Worm (Caenorhabditis elegans) whole organism, L3 larva: ENCODE measurements around the gene fbxa-206.

Experiments used
- ama-1 ChIP-seq: fragments of 150-350 bp; optimal IDR thresholded peaks from 2 replicates; lab custom pipeline; 2018
- ceh-16 ChIP-seq: sonication (generic microtip); optimal IDR thresholded peaks from 2 replicates; lab custom pipeline; 2017; ENCODE audit warnings: missing biosample characterization, missing genetic modification characterization
- ceh-82 ChIP-seq: fragments of 150-350 bp; optimal IDR thresholded peaks from 2 replicates; lab custom pipeline; 2014; ENCODE audit warnings: missing biosample characterization, missing genetic modification characterization
- fos-1 ChIP-seq: fragments of 150-350 bp; optimal IDR thresholded peaks from 2 replicates; lab custom pipeline; 2014; ENCODE audit warnings: missing biosample characterization, missing genetic modification characterization
- jun-1 ChIP-seq: fragments of 150-350 bp; optimal IDR thresholded peaks from 2 replicates; lab custom pipeline; 2014; ENCODE audit warnings: missing biosample characterization, missing genetic modification reagents, missing genetic modification characterization
- mdl-1 ChIP-seq: fragments of 150-350 bp; optimal IDR thresholded peaks from 2 replicates; lab custom pipeline; 2014; ENCODE audit warnings: missing biosample characterization, missing genetic modification characterization
- nhr-12 ChIP-seq: fragments of 150-350 bp; optimal IDR thresholded peaks from 2 replicates; lab custom pipeline; 2014; ENCODE audit warnings: missing biosample characterization, missing genetic modification characterization
- nhr-23 ChIP-seq: fragments of 150-350 bp; optimal IDR thresholded peaks from 2 replicates; lab custom pipeline; 2014; ENCODE audit warnings: missing biosample characterization, missing genetic modification reagents, missing genetic modification characterization
- nhr-237 ChIP-seq: fragments of 150-350 bp; optimal IDR thresholded peaks from 2 replicates; lab custom pipeline; 2014; ENCODE audit warnings: missing biosample characterization, missing genetic modification characterization
- nhr-28 ChIP-seq: fragments of 150-350 bp; optimal IDR thresholded peaks from 2 replicates; lab custom pipeline; 2014; ENCODE audit warnings: missing biosample characterization, missing genetic modification characterization
- snpc-4 ChIP-seq: fragments of 150-350 bp; optimal IDR thresholded peaks from 2 replicates; lab custom pipeline; 2014; ENCODE audit warnings: missing biosample characterization, missing genetic modification characterization
- unc-62 ChIP-seq: fragments of 150-350 bp; sonication (generic microtip); optimal IDR thresholded peaks from 4 replicates; lab custom pipeline; 2014; ENCODE audit warnings: missing biosample characterization, missing genetic modification reagents, missing genetic modification characterization
- zag-1 ChIP-seq: fragments of 150-350 bp; optimal IDR thresholded peaks from 2 replicates; lab custom pipeline; 2014; ENCODE audit warnings: missing biosample characterization, missing genetic modification characterization
- ztf-11 ChIP-seq: fragments of 150-350 bp; optimal IDR thresholded peaks from 2 replicates; lab custom pipeline; 2014; ENCODE audit warnings: missing biosample characterization, missing genetic modification characterization

DNA sequence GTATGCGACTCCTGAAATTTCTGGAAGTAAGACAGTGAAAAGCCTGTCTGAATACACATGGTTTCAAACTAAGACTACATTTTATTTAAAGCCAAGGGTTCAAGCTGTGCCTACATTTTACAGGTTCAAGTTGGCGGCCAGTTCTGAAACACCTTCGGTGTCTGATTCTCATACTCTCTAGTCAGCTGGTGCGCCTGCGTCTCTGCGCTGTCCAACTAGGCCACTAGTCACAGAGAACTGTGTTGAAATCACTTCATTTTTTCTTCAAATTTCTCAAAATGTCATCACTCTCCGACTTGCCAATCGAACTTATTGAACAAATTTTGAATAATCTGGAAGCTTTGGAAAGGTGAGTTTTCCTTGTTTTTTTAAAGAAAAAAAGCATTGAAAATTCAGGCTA is 48.4 kb upstream of the fbxa-206 start, which contains the start of gene fbxa-90:
- TF ChIP-seq unc-62, result no peak
- no peak for TF ChIP-seq ceh-16
- TF ChIP-seq jun-1 (tag; lab: Kevin White, UChicago), result no peak
- no peak for TF ChIP-seq fos-1 (tag; lab: Kevin White, UChicago)
- no peak for TF ChIP-seq nhr-28 (tag; lab: Kevin White, UChicago)
- no peak for TF ChIP-seq nhr-23
- TF ChIP-seq ceh-82 (tag; lab: Kevin White, UChicago), result no peak
- no peak for TF ChIP-seq snpc-4 (tag; lab: Kevin White, UChicago)
- no peak for TF ChIP-seq ama-1
- TF ChIP-seq mdl-1, result no peak
- no peak for TF ChIP-seq zag-1 (tag; lab: Kevin White, UChicago)
- TF ChIP-seq nhr-237 (tag; lab: Kevin White, UChicago), result no peak
- no peak for TF ChIP-seq ztf-11 (tag; lab: Kevin White, UChicago)
- no peak for TF ChIP-seq nhr-12 (tag; lab: Kevin White, UChicago)
